Worm (Caenorhabditis elegans) whole organism, mixed stage, embryonic: Measurements from ENCODE around the gene pdfr-1.

ENCODE experiments used
- nhr-28 ChIP-seq: fragments of 150-350 bp; optimal IDR thresholded peaks from 2 replicates; lab custom pipeline; 2014; ENCODE audit warnings: missing biosample characterization, missing genetic modification characterization

The pdfr-1 gene

ce11 chrIII:6587564-6587963 lies 64.3 kb downstream of the pdfr-1 start, which contains the start of gene ddo-3:
ddo-3 (plus strand) TSS chrIII:6587864.
- no peak for TF ChIP-seq nhr-28
